Worm (Caenorhabditis elegans) whole organism, late embryonic: ENCODE results near the gene rps-2.

ENCODE experiments used
- K09A11.1 ChIP-seq: sonication (generic microtip); optimal IDR thresholded peaks from 2 replicates; lab custom pipeline; 2017; ENCODE audit warnings: antibody characterized with exemption, mild to moderate bottlenecking, missing genetic modification characterization, missing compliant biosample characterization; ENCODE audit not compliant: insufficient read depth
- ceh-22 ChIP-seq: sonication (generic microtip); optimal IDR thresholded peaks from 2 replicates; lab custom pipeline; 2017; ENCODE audit warnings: missing biosample characterization, missing genetic modification characterization
- ceh-34 ChIP-seq: sonication (generic microtip); optimal IDR thresholded peaks from 2 replicates; lab custom pipeline; 2016; ENCODE audit warnings: mild to moderate bottlenecking, missing genetic modification characterization, missing compliant biosample characterization
- gmeb-2 ChIP-seq: sonication (generic microtip); optimal IDR thresholded peaks from 2 replicates; lab custom pipeline; 2016; ENCODE audit warnings: missing genetic modification characterization, inconsistent platforms, missing compliant biosample characterization
- nhr-11 ChIP-seq: fragments of 150-350 bp; optimal IDR thresholded peaks from 2 replicates; lab custom pipeline; 2014; ENCODE audit warnings: missing biosample characterization, missing genetic modification characterization
- tbx-2 ChIP-seq: sonication (generic microtip); optimal IDR thresholded peaks from 2 replicates; lab custom pipeline; 2016; ENCODE audit warnings: missing genetic modification characterization, missing compliant biosample characterization
- ttx-3 ChIP-seq: sonication (generic microtip); optimal IDR thresholded peaks from 2 replicates; lab custom pipeline; 2016; ENCODE audit warnings: missing genetic modification reagents, missing genetic modification characterization, missing compliant biosample characterization
- unc-86 ChIP-seq: sonication (generic microtip); optimal IDR thresholded peaks from 2 replicates; lab custom pipeline; 2016; ENCODE audit warnings: missing genetic modification characterization, missing compliant biosample characterization

ce11 chrIV:7958092-7958491 lies 31.9 kb upstream of the rps-2 start:
- TF ChIP-seq K09A11.1 (tag; lab: Kevin White, UChicago) (no peak), unc-86 (tag; lab: Kevin White, UChicago) (no peak), gmeb-2 (tag; lab: Kevin White, UChicago) (no peak), nhr-11 (tag; lab: Kevin White, UChicago) (no peak), ttx-3 (tag; lab: Kevin White, UChicago) (no peak), ceh-34 (tag; lab: Kevin White, UChicago) (no peak), tbx-2 (tag; lab: Kevin White, UChicago) (no peak), ceh-22 (tag; lab: Kevin White, UChicago) (no peak)
